Worm (Caenorhabditis elegans): ENCODE results near the gene nyn-3.

ce11 chrII:6267983-6268382 is 24.4 kb downstream of the nyn-3 start, which contains the start of gene F13H8.8:
- no peak for TF ChIP-seq ztf-29 (GFP tag; IDR thresholded peaks at IDR 0.05)
- no peak for TF ChIP-seq ztf-23 (GFP tag; IDR thresholded peaks at IDR 0.05)
- no peak for TF ChIP-seq tab-1 (GFP tag; IDR thresholded peaks at IDR 0.05)

Measured in whole organism, midembryonic.